Worm (Caenorhabditis elegans) whole organism, mixed stage, embryonic: ENCODE measurements around the gene sap-49.

Experiments
- lin-13 ChIP-seq: fragments of 150-350 bp; optimal IDR thresholded peaks from 2 replicates; lab custom pipeline; 2014; ENCODE audit warnings: missing biosample characterization, missing genetic modification characterization
- mep-1 ChIP-seq: fragments of 150-350 bp; optimal IDR thresholded peaks from 2 replicates; lab custom pipeline; 2017; ENCODE audit warnings: missing biosample characterization, missing genetic modification reagents, missing genetic modification characterization, inconsistent platforms
- zip-8 ChIP-seq: fragments of 150-350 bp; optimal IDR thresholded peaks from 2 replicates; lab custom pipeline; 2014; ENCODE audit warnings: missing biosample characterization, missing genetic modification characterization

DNA sequence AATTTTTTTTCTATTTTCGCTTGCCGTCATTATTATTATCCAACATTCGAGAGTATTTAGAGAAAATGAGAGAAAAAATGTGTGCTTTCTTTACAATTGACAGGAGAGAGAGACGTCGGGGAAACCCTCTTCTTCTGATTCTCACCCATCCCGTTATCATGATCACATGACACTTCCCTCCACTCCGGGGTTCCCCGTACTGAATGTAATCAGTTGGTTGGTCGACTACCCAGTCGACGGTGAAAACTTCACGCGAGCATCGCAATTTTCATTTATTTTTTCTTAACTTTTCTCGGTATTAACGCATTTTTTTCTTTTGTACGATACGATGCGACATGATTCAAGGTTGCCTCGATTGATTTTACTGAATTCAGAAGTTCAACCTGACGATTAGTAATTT lies 19.4 kb downstream of the sap-49 start:
- TF ChIP-seq lin-13 (no peak), zip-8 (tag; lab: Kevin White, UChicago) (no peak), mep-1 (tag; lab: Kevin White, UChicago) (no peak)
